Worm (Caenorhabditis elegans): ENCODE measurements around the gene Y37A1A.2.

DNA sequence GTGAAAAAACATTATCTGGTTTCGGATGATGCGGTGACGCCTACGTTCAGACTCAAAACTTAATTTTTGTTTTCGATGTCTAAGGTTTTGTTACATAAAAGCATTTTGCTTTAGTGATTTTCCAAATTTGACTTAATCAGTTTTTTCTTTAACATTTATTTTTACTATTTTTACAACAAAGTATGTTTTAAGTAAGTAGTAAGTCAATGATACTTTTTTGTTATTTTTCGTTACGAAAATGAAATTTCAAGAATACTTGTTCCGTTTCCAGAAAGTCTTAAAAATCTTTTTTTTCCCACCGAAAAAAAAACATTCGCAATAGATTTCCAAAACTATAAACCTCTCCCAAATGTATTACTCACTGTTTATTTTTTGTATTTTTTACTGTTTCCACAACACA, 14.8 kb upstream of the Y37A1A.2 start:
- TF ChIP-seq flt-1 (GFP tag; IDR thresholded peaks at IDR 0.05) = no peak
- no peak for TF ChIP-seq ztf-23 (GFP tag; IDR thresholded peaks at IDR 0.05)
- TF ChIP-seq med-1 (GFP tag; optimal IDR thresholded peaks at IDR 0.05; ENCODE audit: insufficient read depth) = no peak
- no peak for TF ChIP-seq tab-1 (GFP tag; IDR thresholded peaks at IDR 0.05)
- TF ChIP-seq ztf-29 (GFP tag; IDR thresholded peaks at IDR 0.05) = no peak
- TF ChIP-seq klf-2 (GFP tag; conservative IDR thresholded peaks at IDR 0.05) = no peak
- no peak for TF ChIP-seq cog-1 (tag; optimal IDR thresholded peaks at IDR 0.05)
- no peak for TF ChIP-seq T22C8.4 (GFP tag; IDR thresholded peaks at IDR 0.05)
- no peak for TF ChIP-seq ref-1 (GFP tag; conservative IDR thresholded peaks at IDR 0.05)

All from whole organism, midembryonic.